Fruit fly (Drosophila melanogaster) whole organism, embryonic: ENCODE data around the gene Frmd5.

Source experiments
- CG1024 ChIP-seq: fragments of 200-800 bp; sonication (Bioruptor generic); IDR thresholded peaks from 2 replicates; pipeline ENCODE4 v1.3.6; 2022; ENCODE audit warnings: missing biosample characterization, missing genetic modification characterization
- CG10543 ChIP-seq: fragments of 200-800 bp; sonication (Bioruptor generic); optimal IDR thresholded peaks from 3 replicates; lab custom pipeline; 2017; ENCODE audit warnings: missing biosample characterization, mild to moderate bottlenecking, missing genetic modification characterization, moderate library complexity
- CG13123 ChIP-seq: fragments of 200-800 bp; sonication (Bioruptor generic); optimal IDR thresholded peaks from 2 replicates; lab custom pipeline; 2016; ENCODE audit warnings: missing biosample characterization, missing genetic modification characterization
- CG14014 ChIP-seq: fragments of 200-800 bp; sonication (Bioruptor generic); IDR thresholded peaks from 2 replicates; pipeline ENCODE4 v1.3.6; 2022; ENCODE audit warnings: missing biosample characterization, missing genetic modification characterization
- CG15011 ChIP-seq: fragments of 200-800 bp; sonication (Bioruptor generic); optimal IDR thresholded peaks from 3 replicates; lab custom pipeline; 2018; ENCODE audit warnings: missing biosample characterization, mild to moderate bottlenecking, missing genetic modification characterization
- CG16779 ChIP-seq: fragments of 200-800 bp; sonication (Bioruptor generic); IDR thresholded peaks from 2 replicates; pipeline ENCODE4 v1.3.6; 2022; ENCODE audit warnings: missing biosample characterization, missing genetic modification characterization
- CG16815 ChIP-seq: fragments of 200-800 bp; sonication (Bioruptor generic); optimal IDR thresholded peaks from 3 replicates; lab custom pipeline; 2017; ENCODE audit warnings: missing biosample characterization, mild to moderate bottlenecking, missing genetic modification characterization
- CG17385 ChIP-seq: fragments of 200-800 bp; sonication (Bioruptor generic); optimal IDR thresholded peaks from 3 replicates; lab custom pipeline; 2018; ENCODE audit warnings: missing biosample characterization, mild to moderate bottlenecking, missing genetic modification characterization
- CG1792 ChIP-seq: fragments of 200-800 bp; sonication (Bioruptor generic); optimal IDR thresholded peaks from 2 replicates; lab custom pipeline; 2016; ENCODE audit warnings: missing biosample characterization, missing genetic modification characterization
- CG18262 ChIP-seq: fragments of 200-800 bp; optimal IDR thresholded peaks from 3 replicates; lab custom pipeline; 2019; ENCODE audit warnings: missing biosample characterization, mild to moderate bottlenecking, missing genetic modification characterization, moderate library complexity
- CG1832 ChIP-seq: fragments of 200-800 bp; sonication (Bioruptor generic); optimal IDR thresholded peaks from 2 replicates; lab custom pipeline; 2017; ENCODE audit warnings: missing biosample characterization, mild to moderate bottlenecking, missing genetic modification characterization, inconsistent platforms
- CG32532 ChIP-seq: fragments of 200-800 bp; sonication (Bioruptor generic); IDR thresholded peaks from 2 replicates; pipeline ENCODE4 v1.3.6; 2022; ENCODE audit warnings: missing biosample characterization, missing genetic modification characterization
- CG3407 ChIP-seq: fragments of 200-800 bp; sonication (Bioruptor generic); optimal IDR thresholded peaks from 2 replicates; lab custom pipeline; 2018; ENCODE audit warnings: missing biosample characterization, mild to moderate bottlenecking, missing genetic modification characterization
- CG4360 ChIP-seq: fragments of 200-800 bp; sonication (Bioruptor generic); IDR thresholded peaks from 2 replicates; pipeline ENCODE4 v1.3.6; 2022; ENCODE audit warnings: missing biosample characterization, missing genetic modification characterization
- CG5180 ChIP-seq: fragments of 200-800 bp; sonication (Bioruptor generic); optimal IDR thresholded peaks from 3 replicates; lab custom pipeline; 2017; ENCODE audit warnings: missing biosample characterization, missing genetic modification characterization, mild to moderate bottlenecking, moderate library complexity, missing genetic modification reagents
- CG6654 ChIP-seq: fragments of 200-800 bp; sonication (Bioruptor generic); optimal IDR thresholded peaks from 2 replicates; lab custom pipeline; 2017; ENCODE audit warnings: missing biosample characterization, mild to moderate bottlenecking, missing genetic modification characterization
- CG6683 ChIP-seq: fragments of 200-800 bp; sonication (Bioruptor generic); optimal IDR thresholded peaks from 2 replicates; lab custom pipeline; 2017; ENCODE audit warnings: missing biosample characterization, mild to moderate bottlenecking, missing genetic modification characterization, missing genetic modification reagents
- CG6854 ChIP-seq: fragments of 200-800 bp; sonication (Bioruptor generic); optimal IDR thresholded peaks from 3 replicates; lab custom pipeline; 2017; ENCODE audit warnings: missing biosample characterization, mild to moderate bottlenecking, missing genetic modification characterization
- CG7963 ChIP-seq: fragments of 200-800 bp; sonication (Bioruptor generic); IDR thresholded peaks from 3 replicates; pipeline ENCODE4 v1.3.6; 2022; ENCODE audit warnings: missing biosample characterization, missing genetic modification characterization; ENCODE audit not compliant: partially characterized antibody
- CG8089 ChIP-seq: fragments of 200-800 bp; sonication (Bioruptor generic); optimal IDR thresholded peaks from 3 replicates; lab custom pipeline; 2016; ENCODE audit warnings: missing biosample characterization, missing genetic modification characterization
- CG9797 ChIP-seq: fragments of 200-800 bp; sonication (Bioruptor generic); optimal IDR thresholded peaks from 3 replicates; lab custom pipeline; 2018; ENCODE audit warnings: missing biosample characterization, mild to moderate bottlenecking, missing genetic modification characterization
- Dbx ChIP-seq: fragments of 200-800 bp; sonication (Bioruptor generic); IDR thresholded peaks from 3 replicates; pipeline ENCODE4 v1.3.6; 2022; ENCODE audit warnings: missing biosample characterization, missing genetic modification characterization
- Drgx ChIP-seq: fragments of 200-800 bp; sonication (Bioruptor generic); IDR thresholded peaks from 2 replicates; pipeline ENCODE4 v1.3.6; 2022; ENCODE audit warnings: missing biosample characterization, missing genetic modification characterization
- E2f2 ChIP-seq: fragments of 200-800 bp; sonication (Bioruptor generic); IDR thresholded peaks from 2 replicates; pipeline ENCODE4 v1.3.6; 2022; ENCODE audit warnings: missing biosample characterization, missing genetic modification characterization
- ERR ChIP-seq: fragments of 200-800 bp; sonication (Bioruptor generic); optimal IDR thresholded peaks from 2 replicates; lab custom pipeline; 2016; ENCODE audit warnings: missing biosample characterization, missing genetic modification characterization
- Fer3 ChIP-seq: fragments of 200-800 bp; sonication (Bioruptor generic); optimal IDR thresholded peaks from 2 replicates; lab custom pipeline; 2018; ENCODE audit warnings: missing biosample characterization, mild to moderate bottlenecking, missing genetic modification characterization, moderate library complexity
- HLH3B ChIP-seq: fragments of 200-800 bp; sonication (Bioruptor generic); IDR thresholded peaks from 2 replicates; pipeline ENCODE4 v1.3.6; 2022; ENCODE audit warnings: missing biosample characterization, missing genetic modification characterization
- Hmx ChIP-seq: fragments of 200-800 bp; sonication (Bioruptor generic); optimal IDR thresholded peaks from 2 replicates; lab custom pipeline; 2016; ENCODE audit warnings: missing biosample characterization, missing genetic modification characterization
- Jarid2 ChIP-seq: fragments of 200-800 bp; sonication (Bioruptor generic); optimal IDR thresholded peaks from 3 replicates; lab custom pipeline; 2017; ENCODE audit warnings: mild to moderate bottlenecking, missing biosample characterization, missing genetic modification reagents, missing genetic modification characterization
- Nf-YC ChIP-seq: fragments of 200-800 bp; optimal IDR thresholded peaks from 3 replicates; lab custom pipeline; 2019; ENCODE audit warnings: missing biosample characterization, mild to moderate bottlenecking, missing genetic modification characterization, moderate library complexity
- Ravus ChIP-seq: fragments of 200-800 bp; sonication (Bioruptor generic); IDR thresholded peaks from 2 replicates; pipeline ENCODE4 v1.3.6; 2022; ENCODE audit warnings: missing biosample characterization, missing genetic modification characterization
- Side ChIP-seq: fragments of 200-800 bp; sonication (Bioruptor generic); optimal IDR thresholded peaks from 2 replicates; lab custom pipeline; 2016; ENCODE audit warnings: missing biosample characterization, missing genetic modification characterization
- Tbp ChIP-seq: fragments of >200 bp; optimal IDR thresholded peaks from 2 replicates; lab custom pipeline; 2018; ENCODE audit warnings: missing biosample characterization, missing genetic modification characterization
- abd-A ChIP-seq: fragments of 200-800 bp; sonication (Bioruptor generic); optimal IDR thresholded peaks from 3 replicates; lab custom pipeline; 2019; ENCODE audit warnings: missing biosample characterization, mild to moderate bottlenecking, missing genetic modification characterization, moderate library complexity
- ac ChIP-seq: fragments of 200-800 bp; sonication (Bioruptor generic); optimal IDR thresholded peaks from 3 replicates; lab custom pipeline; 2017; ENCODE audit warnings: missing biosample characterization, mild to moderate bottlenecking, missing genetic modification characterization
- al ChIP-seq: fragments of 200-800 bp; sonication (Bioruptor generic); IDR thresholded peaks from 2 replicates; pipeline ENCODE4 v1.3.6; 2022; ENCODE audit warnings: missing biosample characterization, missing genetic modification characterization
- caup ChIP-seq: fragments of 200-800 bp; sonication (Bioruptor generic); optimal IDR thresholded peaks from 3 replicates; lab custom pipeline; 2017; ENCODE audit warnings: missing biosample characterization, mild to moderate bottlenecking, missing genetic modification characterization, moderate library complexity; ENCODE audit not compliant: severe bottlenecking
- chinmo ChIP-seq: fragments of 200-800 bp; sonication (Bioruptor generic); IDR thresholded peaks from 4 replicates; pipeline ENCODE4 v1.3.6; 2022; ENCODE audit warnings: missing biosample characterization, missing genetic modification characterization; ENCODE audit not compliant: partially characterized antibody
- danr ChIP-seq: fragments of 200-800 bp; sonication (Bioruptor generic); IDR thresholded peaks from 2 replicates; pipeline ENCODE4 v1.3.6; 2022; ENCODE audit warnings: missing biosample characterization, missing genetic modification characterization
- dimm ChIP-seq: fragments of 200-800 bp; sonication (Bioruptor generic); IDR thresholded peaks from 2 replicates; pipeline ENCODE4 v1.3.6; 2022; ENCODE audit warnings: missing biosample characterization, missing genetic modification characterization
- dysf ChIP-seq: fragments of 200-800 bp; sonication (Bioruptor generic); IDR thresholded peaks from 3 replicates; pipeline ENCODE4 v1.3.6; 2022; ENCODE audit warnings: missing biosample characterization, missing genetic modification characterization
- fd102C ChIP-seq: fragments of 200-800 bp; sonication (Bioruptor generic); optimal IDR thresholded peaks from 2 replicates; lab custom pipeline; 2018; ENCODE audit warnings: missing biosample characterization, mild to moderate bottlenecking, missing genetic modification characterization, moderate library complexity
- gcm2 ChIP-seq: fragments of 200-800 bp; sonication (Bioruptor generic); optimal IDR thresholded peaks from 2 replicates; lab custom pipeline; 2016; ENCODE audit warnings: missing biosample characterization, missing genetic modification characterization
- gsb ChIP-seq: fragments of 200-800 bp; sonication (Bioruptor generic); IDR thresholded peaks from 2 replicates; pipeline ENCODE4 v1.3.6; 2022; ENCODE audit warnings: missing biosample characterization, missing genetic modification characterization
- inv ChIP-seq: fragments of 200-800 bp; sonication (Bioruptor generic); IDR thresholded peaks from 2 replicates; pipeline ENCODE4 v1.3.6; 2022; ENCODE audit warnings: missing biosample characterization, missing genetic modification characterization; ENCODE audit not compliant: partially characterized antibody
- klu ChIP-seq: fragments of 200-800 bp; sonication (Bioruptor generic); IDR thresholded peaks from 2 replicates; pipeline ENCODE4 v1.3.6; 2022; ENCODE audit warnings: missing biosample characterization, missing genetic modification characterization
- lilli ChIP-seq: fragments of 200-800 bp; sonication (Bioruptor generic); optimal IDR thresholded peaks from 3 replicates; lab custom pipeline; 2016; ENCODE audit warnings: missing biosample characterization, missing genetic modification characterization
- nerfin-1 ChIP-seq: fragments of 200-800 bp; sonication (Bioruptor generic); optimal IDR thresholded peaks from 3 replicates; lab custom pipeline; 2019; ENCODE audit warnings: missing biosample characterization, mild to moderate bottlenecking, missing genetic modification characterization, moderate library complexity
- ro ChIP-seq: fragments of 200-800 bp; sonication (Bioruptor generic); IDR thresholded peaks from 2 replicates; pipeline ENCODE4 v1.3.6; 2022; ENCODE audit warnings: missing biosample characterization, missing genetic modification characterization
- sima ChIP-seq: fragments of 200-800 bp; sonication (Bioruptor generic); optimal IDR thresholded peaks from 2 replicates; lab custom pipeline; 2016; ENCODE audit warnings: missing biosample characterization, missing genetic modification characterization
- tgo ChIP-seq: fragments of 200-800 bp; sonication (Bioruptor generic); IDR thresholded peaks from 3 replicates; pipeline ENCODE4 v1.3.6; 2022; ENCODE audit warnings: missing biosample characterization, missing genetic modification characterization
- vvl ChIP-seq: fragments of 200-800 bp; sonication (Bioruptor generic); IDR thresholded peaks from 2 replicates; pipeline ENCODE4 v1.3.6; 2022; ENCODE audit warnings: missing biosample characterization, missing genetic modification characterization

Gene Frmd5

dm6 chr2L:10303786-10304185 lies 40.5 kb upstream of the Frmd5 start, which contains the start of gene nmd (continued):
- TF ChIP-seq abd-A (tag; lab: Kevin White, UChicago): no peak
- no peak for TF ChIP-seq CG14014 (GFP tag; lab: Robert Waterston, UW)
- no peak for TF ChIP-seq CG15011 (GFP tag; lab: Kevin White, UChicago)
- TF ChIP-seq lilli (GFP tag; lab: Kevin White, UChicago): peak; percentile 28
- TF ChIP-seq CG6654 (GFP tag; lab: Kevin White, UChicago): no peak
- TF ChIP-seq E2f2 (GFP tag; lab: Robert Waterston, UW): peak; percentile 35; the same call in 1 of the 2 replicates
- no peak for TF ChIP-seq sima
- no peak for TF ChIP-seq vvl (GFP tag; lab: Robert Waterston, UW)
- no peak for TF ChIP-seq CG6683 (GFP tag; lab: Kevin White, UChicago)
- TF ChIP-seq caup (GFP tag; lab: Kevin White, UChicago): no peak
- TF ChIP-seq CG1792: no peak
- no peak for TF ChIP-seq CG10543 (GFP tag; lab: Kevin White, UChicago)
- TF ChIP-seq CG16779 (GFP tag; lab: Robert Waterston, UW): no peak
- no peak for TF ChIP-seq dimm (GFP tag; lab: Robert Waterston, UW)
- TF ChIP-seq CG6854 (GFP tag; lab: Kevin White, UChicago): no peak
- no peak for TF ChIP-seq dysf (GFP tag; lab: Robert Waterston, UW)
- no peak for TF ChIP-seq inv (GFP tag; lab: Robert Waterston, UW)
- TF ChIP-seq CG32532 (GFP tag; lab: Robert Waterston, UW): no peak
- TF ChIP-seq danr (GFP tag; lab: Robert Waterston, UW): no peak
- TF ChIP-seq CG17385 (GFP tag; lab: Kevin White, UChicago): peak; percentile 91
- no peak for TF ChIP-seq Side (GFP tag; lab: Kevin White, UChicago)
- TF ChIP-seq ro (GFP tag; lab: Robert Waterston, UW): no peak
- no peak for TF ChIP-seq Tbp (GFP tag; lab: Kevin White, UChicago)
- no peak for TF ChIP-seq gcm2 (GFP tag; lab: Kevin White, UChicago)
- TF ChIP-seq CG5180: no peak
- TF ChIP-seq CG7963 (GFP tag; lab: Robert Waterston, UW): no peak
- no peak for TF ChIP-seq CG4360 (GFP tag; lab: Robert Waterston, UW)
- TF ChIP-seq Drgx (GFP tag; lab: Robert Waterston, UW): no peak
- TF ChIP-seq HLH3B (GFP tag; lab: Robert Waterston, UW): no peak
- no peak for TF ChIP-seq tgo (GFP tag; lab: Robert Waterston, UW)
- TF ChIP-seq gsb: no peak
- no peak for TF ChIP-seq CG1832 (GFP tag; lab: Kevin White, UChicago)
- no peak for TF ChIP-seq klu
- no peak for TF ChIP-seq fd102C (GFP tag; lab: Kevin White, UChicago)
- no peak for TF ChIP-seq Dbx
- no peak for TF ChIP-seq ac (GFP tag; lab: Kevin White, UChicago)
- TF ChIP-seq nerfin-1 (tag; lab: Kevin White, UChicago): no peak
- TF ChIP-seq Hmx (GFP tag; lab: Kevin White, UChicago): no peak
- no peak for TF ChIP-seq CG13123 (GFP tag; lab: Kevin White, UChicago)
- TF ChIP-seq CG3407 (GFP tag; lab: Kevin White, UChicago): no peak
- no peak for TF ChIP-seq CG16815
- TF ChIP-seq Fer3 (tag; lab: Kevin White, UChicago): no peak
- no peak for TF ChIP-seq ERR
- peak; percentile 31 for TF ChIP-seq Nf-YC (tag; lab: Kevin White, UChicago)
- peak; percentile 74; the same call in 1 of the 4 replicates for TF ChIP-seq chinmo
- no peak for TF ChIP-seq CG1024 (GFP tag; lab: Robert Waterston, UW)
- no peak for TF ChIP-seq al (GFP tag; lab: Robert Waterston, UW)
- TF ChIP-seq CG9797 (GFP tag; lab: Kevin White, UChicago): peak; percentile 71
- no peak for TF ChIP-seq CG8089
- TF ChIP-seq CG18262 (tag; lab: Kevin White, UChicago): no peak
- TF ChIP-seq Jarid2 (GFP tag; lab: Kevin White, UChicago): no peak
- TF ChIP-seq Ravus: no peak
